Fruit fly (Drosophila melanogaster) whole organism, embryonic: ENCODE data around the gene CG33286.

Experiments
- CG10431 ChIP-seq: fragments of 200-800 bp; sonication (Bioruptor generic); optimal IDR thresholded peaks from 3 replicates; lab custom pipeline; 2018; ENCODE audit warnings: missing biosample characterization, mild to moderate bottlenecking, missing genetic modification characterization
- CG10959 ChIP-seq: fragments of 200-800 bp; sonication (Bioruptor generic); IDR thresholded peaks from 2 replicates; pipeline ENCODE4 v1.3.6; 2022; ENCODE audit warnings: missing biosample characterization, missing genetic modification characterization
- CG11398 ChIP-seq: fragments of 200-800 bp; sonication (Bioruptor generic); optimal IDR thresholded peaks from 2 replicates; lab custom pipeline; 2016; ENCODE audit warnings: missing biosample characterization, missing genetic modification characterization
- CG11560 ChIP-seq: fragments of 200-800 bp; sonication (Bioruptor generic); IDR thresholded peaks from 3 replicates; pipeline ENCODE4 v1.3.6; 2022; ENCODE audit warnings: missing biosample characterization, missing genetic modification characterization
- CG12071 ChIP-seq: fragments of 200-800 bp; sonication (Bioruptor generic); optimal IDR thresholded peaks from 3 replicates; lab custom pipeline; 2018; ENCODE audit warnings: missing biosample characterization, mild to moderate bottlenecking, missing genetic modification characterization
- CG12744 ChIP-seq: fragments of 200-800 bp; sonication (Bioruptor generic); optimal IDR thresholded peaks from 2 replicates; lab custom pipeline; 2016; ENCODE audit warnings: missing biosample characterization, missing genetic modification characterization
- CG12769 ChIP-seq: fragments of 200-800 bp; sonication (Bioruptor generic); optimal IDR thresholded peaks from 2 replicates; lab custom pipeline; 2019; ENCODE audit warnings: missing biosample characterization, mild to moderate bottlenecking, missing genetic modification characterization, moderate library complexity
- CG14965 ChIP-seq: fragments of 200-800 bp; sonication (Bioruptor generic); optimal IDR thresholded peaks from 2 replicates; lab custom pipeline; 2016; ENCODE audit warnings: missing biosample characterization, missing genetic modification characterization, borderline replicate concordance
- CG15601 ChIP-seq: fragments of 200-800 bp; sonication (Bioruptor generic); optimal IDR thresholded peaks from 3 replicates; lab custom pipeline; 2019; ENCODE audit warnings: missing biosample characterization, mild to moderate bottlenecking, missing genetic modification characterization, moderate library complexity
- CG15696 ChIP-seq: fragments of 200-800 bp; sonication (Bioruptor generic); optimal IDR thresholded peaks from 2 replicates; lab custom pipeline; 2019; ENCODE audit warnings: missing biosample characterization, mild to moderate bottlenecking, missing genetic modification characterization, moderate library complexity
- CG17359 ChIP-seq: fragments of 200-800 bp; sonication (Bioruptor generic); optimal IDR thresholded peaks from 3 replicates; lab custom pipeline; 2018; ENCODE audit warnings: missing biosample characterization, mild to moderate bottlenecking, missing genetic modification characterization, moderate library complexity
- CG1792 ChIP-seq: fragments of 200-800 bp; sonication (Bioruptor generic); optimal IDR thresholded peaks from 2 replicates; lab custom pipeline; 2016; ENCODE audit warnings: missing biosample characterization, missing genetic modification characterization
- CG2889 ChIP-seq: fragments of 200-800 bp; sonication (Bioruptor generic); IDR thresholded peaks from 3 replicates; pipeline ENCODE4 v1.3.6; 2022; ENCODE audit warnings: missing biosample characterization, missing genetic modification characterization
- CG33557 ChIP-seq: fragments of 200-800 bp; sonication (Bioruptor generic); optimal IDR thresholded peaks from 2 replicates; lab custom pipeline; 2019; ENCODE audit warnings: missing biosample characterization, mild to moderate bottlenecking, missing genetic modification characterization, moderate library complexity
- CG3847 ChIP-seq: fragments of 200-800 bp; sonication (Bioruptor generic); IDR thresholded peaks from 2 replicates; pipeline ENCODE4 v1.3.6; 2022; ENCODE audit warnings: missing biosample characterization, missing genetic modification characterization
- CG4820 ChIP-seq: fragments of 200-800 bp; sonication (Bioruptor generic); optimal IDR thresholded peaks from 3 replicates; lab custom pipeline; 2016; ENCODE audit warnings: missing biosample characterization, missing genetic modification characterization
- CG5245 ChIP-seq: fragments of 200-800 bp; sonication (Bioruptor generic); optimal IDR thresholded peaks from 3 replicates; lab custom pipeline; 2016; ENCODE audit warnings: missing biosample characterization, missing genetic modification characterization
- CG6654 ChIP-seq: fragments of 200-800 bp; sonication (Bioruptor generic); optimal IDR thresholded peaks from 2 replicates; lab custom pipeline; 2017; ENCODE audit warnings: missing biosample characterization, mild to moderate bottlenecking, missing genetic modification characterization
- CG6813 ChIP-seq: fragments of 200-800 bp; sonication (Bioruptor generic); optimal IDR thresholded peaks from 2 replicates; lab custom pipeline; 2017; ENCODE audit warnings: missing biosample characterization, missing genetic modification characterization, mild to moderate bottlenecking, moderate library complexity, missing genetic modification reagents
- CG7556 ChIP-seq: fragments of 200-800 bp; sonication (Bioruptor generic); optimal IDR thresholded peaks from 2 replicates; lab custom pipeline; 2017; ENCODE audit warnings: missing biosample characterization, mild to moderate bottlenecking, missing genetic modification characterization
- CG7963 ChIP-seq: fragments of 200-800 bp; sonication (Bioruptor generic); IDR thresholded peaks from 3 replicates; pipeline ENCODE4 v1.3.6; 2022; ENCODE audit warnings: missing biosample characterization, missing genetic modification characterization; ENCODE audit not compliant: partially characterized antibody
- CG8281 ChIP-seq: fragments of 200-800 bp; sonication (Bioruptor generic); optimal IDR thresholded peaks from 2 replicates; lab custom pipeline; 2018; ENCODE audit warnings: missing biosample characterization, mild to moderate bottlenecking, missing genetic modification characterization, moderate library complexity
- CG9609 ChIP-seq: fragments of 200-800 bp; sonication (Bioruptor generic); optimal IDR thresholded peaks from 3 replicates; lab custom pipeline; 2016; ENCODE audit warnings: missing biosample characterization, missing genetic modification characterization
- CHES-1-like ChIP-seq: fragments of 200-800 bp; sonication (Bioruptor generic); optimal IDR thresholded peaks from 2 replicates; lab custom pipeline; 2016; ENCODE audit warnings: missing biosample characterization, missing genetic modification characterization
- Dbx ChIP-seq: fragments of 200-800 bp; sonication (Bioruptor generic); IDR thresholded peaks from 3 replicates; pipeline ENCODE4 v1.3.6; 2022; ENCODE audit warnings: missing biosample characterization, missing genetic modification characterization
- Drgx ChIP-seq: fragments of 200-800 bp; sonication (Bioruptor generic); IDR thresholded peaks from 2 replicates; pipeline ENCODE4 v1.3.6; 2022; ENCODE audit warnings: missing biosample characterization, missing genetic modification characterization
- Ets65A ChIP-seq: fragments of 200-800 bp; sonication (Bioruptor generic); peaks from one replicate; lab custom pipeline; 2016; ENCODE audit warnings: missing biosample characterization, missing genetic modification characterization
- HHEX ChIP-seq: fragments of 200-800 bp; sonication (Bioruptor generic); optimal IDR thresholded peaks from 3 replicates; lab custom pipeline; 2017; ENCODE audit warnings: missing biosample characterization, mild to moderate bottlenecking, missing genetic modification characterization, missing genetic modification reagents
- Hr3 ChIP-seq: fragments of 200-800 bp; sonication (Bioruptor generic); optimal IDR thresholded peaks from 3 replicates; lab custom pipeline; 2016; ENCODE audit warnings: missing biosample characterization, missing genetic modification characterization
- Jarid2 ChIP-seq: fragments of 200-800 bp; sonication (Bioruptor generic); optimal IDR thresholded peaks from 3 replicates; lab custom pipeline; 2017; ENCODE audit warnings: mild to moderate bottlenecking, missing biosample characterization, missing genetic modification reagents, missing genetic modification characterization
- Sox100B ChIP-seq: fragments of 200-800 bp; sonication (Bioruptor generic); optimal IDR thresholded peaks from 3 replicates; lab custom pipeline; 2018; ENCODE audit warnings: missing biosample characterization, mild to moderate bottlenecking, missing genetic modification characterization
- Spps ChIP-seq: fragments of 200-800 bp; sonication (Bioruptor generic); optimal IDR thresholded peaks from 2 replicates; lab custom pipeline; 2018; ENCODE audit warnings: missing biosample characterization, mild to moderate bottlenecking, missing genetic modification characterization
- Vsx1 ChIP-seq: fragments of 200-800 bp; sonication (Bioruptor generic); optimal IDR thresholded peaks from 2 replicates; lab custom pipeline; 2017; ENCODE audit warnings: missing biosample characterization, mild to moderate bottlenecking, missing genetic modification characterization, missing genetic modification reagents
- ab ChIP-seq: fragments of 200-800 bp; sonication (Bioruptor generic); optimal IDR thresholded peaks from 2 replicates; lab custom pipeline; 2016; ENCODE audit warnings: missing biosample characterization, missing genetic modification characterization
- az2 ChIP-seq: fragments of 200-800 bp; sonication (Bioruptor generic); optimal IDR thresholded peaks from 3 replicates; lab custom pipeline; 2016; ENCODE audit warnings: missing biosample characterization, missing genetic modification characterization
- cato ChIP-seq: fragments of 200-800 bp; sonication (Bioruptor generic); optimal IDR thresholded peaks from 2 replicates; lab custom pipeline; 2016; ENCODE audit warnings: missing biosample characterization, missing genetic modification characterization, borderline replicate concordance
- chm ChIP-seq: fragments of 200-800 bp; sonication (Bioruptor generic); IDR thresholded peaks from 2 replicates; pipeline ENCODE4 v1.3.6; 2022; ENCODE audit warnings: missing biosample characterization, missing genetic modification characterization
- dimm ChIP-seq: fragments of 200-800 bp; sonication (Bioruptor generic); IDR thresholded peaks from 2 replicates; pipeline ENCODE4 v1.3.6; 2022; ENCODE audit warnings: missing biosample characterization, missing genetic modification characterization
- dm ChIP-seq: fragments of 200-800 bp; sonication (Bioruptor generic); optimal IDR thresholded peaks from 3 replicates; lab custom pipeline; 2016; ENCODE audit warnings: missing biosample characterization, missing genetic modification characterization
- dmrt99B ChIP-seq: fragments of 200-800 bp; sonication (Bioruptor generic); optimal IDR thresholded peaks from 2 replicates; lab custom pipeline; 2018; ENCODE audit warnings: missing biosample characterization, mild to moderate bottlenecking, missing genetic modification characterization, moderate library complexity
- exex ChIP-seq: fragments of 200-800 bp; sonication (Bioruptor generic); optimal IDR thresholded peaks from 4 replicates; lab custom pipeline; 2018; ENCODE audit warnings: missing biosample characterization, mild to moderate bottlenecking, missing genetic modification characterization, moderate library complexity
- fd96Cb ChIP-seq: fragments of 200-800 bp; sonication (Bioruptor generic); optimal IDR thresholded peaks from 2 replicates; lab custom pipeline; 2018; ENCODE audit warnings: missing biosample characterization, mild to moderate bottlenecking, missing genetic modification characterization, moderate library complexity
- ftz-f1 ChIP-seq: fragments of 200-800 bp; sonication (Bioruptor generic); optimal IDR thresholded peaks from 2 replicates; lab custom pipeline; 2016; ENCODE audit warnings: missing biosample characterization, missing genetic modification characterization
- lola ChIP-seq, 3 experiments: fragments of >200 bp in 2 of 3; fragments of 200-800 bp in 1 of 3; sonication (Bioruptor generic) in 1 of 3; optimal IDR thresholded peaks; 2 replicates each; lab custom pipeline; 2017 to 2019; ENCODE audit warnings: missing biosample characterization in 3 of 3, missing genetic modification characterization in 3 of 3, mild to moderate bottlenecking in 1 of 3, moderate library complexity in 1 of 3
- onecut ChIP-seq: fragments of 200-800 bp; sonication (Bioruptor generic); IDR thresholded peaks from 2 replicates; pipeline ENCODE4 v1.3.6; 2022; ENCODE audit warnings: missing biosample characterization, missing genetic modification characterization
- pnt ChIP-seq: fragments of 200-800 bp; sonication (Bioruptor generic); optimal IDR thresholded peaks from 3 replicates; lab custom pipeline; 2016; ENCODE audit warnings: missing biosample characterization, missing genetic modification characterization
- psq ChIP-seq: fragments of 200-800 bp; sonication (Bioruptor generic); optimal IDR thresholded peaks from 2 replicates; lab custom pipeline; 2017; ENCODE audit warnings: missing biosample characterization, missing genetic modification characterization
- ranshi ChIP-seq: fragments of 200-800 bp; sonication (Bioruptor generic); IDR thresholded peaks from 2 replicates; pipeline ENCODE4 v1.3.6; 2022; ENCODE audit warnings: missing biosample characterization, missing genetic modification characterization
- repo ChIP-seq: fragments of 200-800 bp; sonication (Bioruptor generic); optimal IDR thresholded peaks from 2 replicates; lab custom pipeline; 2016; ENCODE audit warnings: missing biosample characterization, missing genetic modification characterization
- tna ChIP-seq: fragments of 200-800 bp; sonication (Bioruptor generic); IDR thresholded peaks from 2 replicates; pipeline ENCODE4 v1.3.6; 2022; ENCODE audit warnings: missing biosample characterization, missing genetic modification characterization; ENCODE audit not compliant: partially characterized antibody
- trh ChIP-seq: fragments of 200-800 bp; sonication (Bioruptor generic); optimal IDR thresholded peaks from 2 replicates; lab custom pipeline; 2016; ENCODE audit warnings: missing biosample characterization, missing genetic modification characterization

CG33286 gene

dm6 chr3L:20944180-20944579 lies 30.3 kb downstream of the CG33286 start (continued):
- peak; percentile 29 for TF ChIP-seq CG12769
- TF ChIP-seq cato: no peak
- TF ChIP-seq dmrt99B (tag; lab: Kevin White, UChicago): peak; percentile 5
- TF ChIP-seq Drgx: no peak
- TF ChIP-seq CG4820 (GFP tag; lab: Kevin White, UChicago): no peak
- TF ChIP-seq dimm (GFP tag; lab: Robert Waterston, UW): no peak
- peak; percentile 32 for TF ChIP-seq CG14965
- TF ChIP-seq ranshi: no peak
- TF ChIP-seq CG12744: no peak
- TF ChIP-seq trh: no peak
- no peak for TF ChIP-seq CG5245 (GFP tag; lab: Kevin White, UChicago)
- TF ChIP-seq CG3847: no peak
- peak; percentile 34 for TF ChIP-seq CG17359 (tag; lab: Kevin White, UChicago)
- no peak for TF ChIP-seq CG2889 (GFP tag; lab: Robert Waterston, UW)
- TF ChIP-seq Spps (tag; lab: Kevin White, UChicago): peak; percentile 23
- TF ChIP-seq CG11398 (GFP tag; lab: Kevin White, UChicago): peak; percentile 59
- TF ChIP-seq repo (GFP tag; lab: Kevin White, UChicago): peak; percentile 5
- peak; percentile 35; the same call in 1 of the 2 replicates for TF ChIP-seq onecut (GFP tag; lab: Robert Waterston, UW)
- peak; percentile 12 for TF ChIP-seq CG9609 (GFP tag; lab: Kevin White, UChicago)
- TF ChIP-seq ab (GFP tag; lab: Kevin White, UChicago): no peak
- no peak for TF ChIP-seq CG11560
- TF ChIP-seq az2 (GFP tag; lab: Kevin White, UChicago): no peak
- peak; percentile 26 for TF ChIP-seq Vsx1 (GFP tag; lab: Kevin White, UChicago)
- TF ChIP-seq CG7556 (GFP tag; lab: Kevin White, UChicago): no peak
- no peak for TF ChIP-seq tna
- TF ChIP-seq fd96Cb (tag; lab: Kevin White, UChicago): no peak
- peak; percentile 70 for TF ChIP-seq CG6813
- peak; percentile 17; the same call in 1 of the 2 replicates for TF ChIP-seq CG10959 (GFP tag; lab: Robert Waterston, UW)
- TF ChIP-seq Jarid2: no peak
- no peak for TF ChIP-seq pnt (GFP tag; lab: Kevin White, UChicago)
- TF ChIP-seq Hr3 (GFP tag; lab: Kevin White, UChicago): no peak
- peak; percentile 8 for TF ChIP-seq CHES-1-like (GFP tag; lab: Kevin White, UChicago)
- TF ChIP-seq exex (tag; lab: Kevin White, UChicago): no peak
- no peak for TF ChIP-seq dm (GFP tag; lab: Kevin White, UChicago)
- no peak for TF ChIP-seq CG8281
- no peak for TF ChIP-seq CG7963 (GFP tag; lab: Robert Waterston, UW)
- peak; percentile 47 for TF ChIP-seq CG15601 (tag; lab: Kevin White, UChicago)
- peak; percentile 31 for TF ChIP-seq CG10431 (GFP tag; lab: Kevin White, UChicago)
- TF ChIP-seq CG12071: peak; percentile 26
- peak; percentile 70 for TF ChIP-seq CG15696 (tag; lab: Kevin White, UChicago)
- TF ChIP-seq ftz-f1: no peak
- TF ChIP-seq CG1792 (GFP tag; lab: Kevin White, UChicago): no peak
- peak; percentile 40; the same call in 1 of the 2 replicates for TF ChIP-seq chm (GFP tag; lab: Robert Waterston, UW)
- no peak for TF ChIP-seq Ets65A
- TF ChIP-seq CG6654: no peak
- TF ChIP-seq psq (GFP tag; lab: Kevin White, UChicago): no peak
- TF ChIP-seq Dbx (GFP tag; lab: Robert Waterston, UW): no peak
- peak in 1 of 3 experiments; percentile 26 for TF ChIP-seq lola (GFP tag; optimal IDR thresholded peaks at IDR 0.05; lab: Kevin White, UChicago)
- peak; percentile 27 for TF ChIP-seq HHEX (GFP tag; lab: Kevin White, UChicago)
- TF ChIP-seq Sox100B (GFP tag; lab: Kevin White, UChicago): peak; percentile 39
- TF ChIP-seq CG33557 (GFP tag; lab: Kevin White, UChicago): peak; percentile 73
